Fruit fly (Drosophila melanogaster) whole organism, embryonic: ENCODE data around the gene janB.
A peak's percentile ranks its signal among the peaks of the same experiment; 100 is the strongest.

Experiments used
- C15 ChIP-seq: fragments of 200-800 bp; sonication (Bioruptor generic); IDR thresholded peaks from 3 replicates; pipeline ENCODE4 v1.3.6; 2022; ENCODE audit warnings: missing biosample characterization, missing genetic modification characterization
- CG12071 ChIP-seq: fragments of 200-800 bp; sonication (Bioruptor generic); optimal IDR thresholded peaks from 3 replicates; lab custom pipeline; 2018; ENCODE audit warnings: missing biosample characterization, mild to moderate bottlenecking, missing genetic modification characterization
- CG12769 ChIP-seq: fragments of 200-800 bp; sonication (Bioruptor generic); optimal IDR thresholded peaks from 2 replicates; lab custom pipeline; 2019; ENCODE audit warnings: missing biosample characterization, mild to moderate bottlenecking, missing genetic modification characterization, moderate library complexity
- CG14441 ChIP-seq: fragments of 200-800 bp; sonication (Bioruptor generic); IDR thresholded peaks from 2 replicates; pipeline ENCODE4 v1.3.6; 2022; ENCODE audit warnings: missing biosample characterization, missing genetic modification characterization
- CG15269 ChIP-seq: fragments of 200-800 bp; sonication (Bioruptor generic); optimal IDR thresholded peaks from 2 replicates; lab custom pipeline; 2018; ENCODE audit warnings: missing biosample characterization, mild to moderate bottlenecking, missing genetic modification characterization, moderate library complexity
- CG15479 ChIP-seq: fragments of 200-800 bp; sonication (Bioruptor generic); optimal IDR thresholded peaks from 3 replicates; lab custom pipeline; 2019; ENCODE audit warnings: missing biosample characterization, mild to moderate bottlenecking, missing genetic modification characterization, moderate library complexity
- CG16779 ChIP-seq: fragments of 200-800 bp; sonication (Bioruptor generic); IDR thresholded peaks from 2 replicates; pipeline ENCODE4 v1.3.6; 2022; ENCODE audit warnings: missing biosample characterization, missing genetic modification characterization
- CG17328 ChIP-seq: fragments of 200-800 bp; sonication (Bioruptor generic); IDR thresholded peaks from 2 replicates; pipeline ENCODE4 v1.3.6; 2022; ENCODE audit warnings: missing biosample characterization, missing genetic modification characterization
- CG18262 ChIP-seq: fragments of 200-800 bp; optimal IDR thresholded peaks from 3 replicates; lab custom pipeline; 2019; ENCODE audit warnings: missing biosample characterization, mild to moderate bottlenecking, missing genetic modification characterization, moderate library complexity
- CG2678 ChIP-seq: fragments of 200-800 bp; sonication (Bioruptor generic); optimal IDR thresholded peaks from 3 replicates; lab custom pipeline; 2019; ENCODE audit warnings: missing biosample characterization, mild to moderate bottlenecking, missing genetic modification characterization, moderate library complexity
- CG3163 ChIP-seq: fragments of 200-800 bp; sonication (Bioruptor generic); optimal IDR thresholded peaks from 3 replicates; lab custom pipeline; 2016; ENCODE audit warnings: missing biosample characterization, missing genetic modification characterization
- CG4328 ChIP-seq: fragments of 200-800 bp; sonication (Bioruptor generic); optimal IDR thresholded peaks from 3 replicates; lab custom pipeline; 2017; ENCODE audit warnings: missing biosample characterization, missing genetic modification reagents, missing genetic modification characterization
- CG4360 ChIP-seq: fragments of 200-800 bp; sonication (Bioruptor generic); IDR thresholded peaks from 2 replicates; pipeline ENCODE4 v1.3.6; 2022; ENCODE audit warnings: missing biosample characterization, missing genetic modification characterization
- CG4404 ChIP-seq: fragments of 200-800 bp; sonication (Bioruptor generic); IDR thresholded peaks from 2 replicates; pipeline ENCODE4 v1.3.6; 2022; ENCODE audit warnings: missing biosample characterization, missing genetic modification characterization
- CG6254 ChIP-seq: fragments of 200-800 bp; sonication (Bioruptor generic); optimal IDR thresholded peaks from 3 replicates; lab custom pipeline; 2017; ENCODE audit warnings: mild to moderate bottlenecking, missing biosample characterization, missing genetic modification reagents, missing genetic modification characterization
- CG7357 ChIP-seq: fragments of 200-800 bp; sonication (Bioruptor generic); IDR thresholded peaks from 3 replicates; pipeline ENCODE4 v1.3.6; 2022; ENCODE audit warnings: missing biosample characterization, missing genetic modification characterization
- CG7839 ChIP-seq: fragments of 200-800 bp; sonication (Bioruptor generic); optimal IDR thresholded peaks from 3 replicates; lab custom pipeline; 2018; ENCODE audit warnings: missing biosample characterization, mild to moderate bottlenecking, missing genetic modification characterization, moderate library complexity
- CG7987 ChIP-seq: fragments of 200-800 bp; sonication (Bioruptor generic); optimal IDR thresholded peaks from 2 replicates; lab custom pipeline; 2018; ENCODE audit warnings: missing biosample characterization, mild to moderate bottlenecking, missing genetic modification characterization, moderate library complexity
- CG8359 ChIP-seq: fragments of 200-800 bp; sonication (Bioruptor generic); optimal IDR thresholded peaks from 2 replicates; lab custom pipeline; 2017; ENCODE audit warnings: missing biosample characterization, mild to moderate bottlenecking, missing genetic modification characterization, borderline replicate concordance
- CG8944 ChIP-seq: fragments of 200-800 bp; sonication (Bioruptor generic); optimal IDR thresholded peaks from 3 replicates; lab custom pipeline; 2016; ENCODE audit warnings: missing biosample characterization, missing genetic modification characterization
- CG9727 ChIP-seq: fragments of 200-800 bp; sonication (Bioruptor generic); optimal IDR thresholded peaks from 3 replicates; lab custom pipeline; 2017; ENCODE audit warnings: missing biosample characterization, mild to moderate bottlenecking, missing genetic modification characterization
- CG9797 ChIP-seq: fragments of 200-800 bp; sonication (Bioruptor generic); optimal IDR thresholded peaks from 3 replicates; lab custom pipeline; 2018; ENCODE audit warnings: missing biosample characterization, mild to moderate bottlenecking, missing genetic modification characterization
- CG9876 ChIP-seq: fragments of 200-800 bp; sonication (Bioruptor generic); optimal IDR thresholded peaks from 2 replicates; lab custom pipeline; 2016; ENCODE audit warnings: missing biosample characterization, missing genetic modification characterization
- CoRest ChIP-seq: fragments of 200-800 bp; sonication (Bioruptor generic); optimal IDR thresholded peaks from 3 replicates; lab custom pipeline; 2018; ENCODE audit warnings: missing biosample characterization, mild to moderate bottlenecking, missing genetic modification characterization, moderate library complexity
- Deaf1 ChIP-seq: fragments of 200-800 bp; optimal IDR thresholded peaks from 3 replicates; lab custom pipeline; 2019; ENCODE audit warnings: missing biosample characterization, mild to moderate bottlenecking, missing genetic modification characterization, moderate library complexity
- Dek ChIP-seq: fragments of 200-800 bp; sonication (Bioruptor generic); optimal IDR thresholded peaks from 3 replicates; lab custom pipeline; 2019; ENCODE audit warnings: missing biosample characterization, mild to moderate bottlenecking, missing genetic modification characterization, moderate library complexity
- Doc2 ChIP-seq: fragments of 200-800 bp; sonication (Bioruptor generic); IDR thresholded peaks from 2 replicates; pipeline ENCODE4 v1.3.6; 2022; ENCODE audit warnings: missing biosample characterization, missing genetic modification characterization
- Eip74EF ChIP-seq, 2 experiments: fragments of 200-800 bp in 1 of 2; fragments of >200 bp in 1 of 2; sonication (Bioruptor generic) in 1 of 2; optimal IDR thresholded peaks; 2 replicates each; lab custom pipeline; 2017 to 2019; ENCODE audit warnings: missing biosample characterization in 2 of 2, missing genetic modification characterization in 2 of 2, mild to moderate bottlenecking in 1 of 2, moderate library complexity in 1 of 2
- Elba2 ChIP-seq: fragments of 200-800 bp; sonication (Bioruptor generic); optimal IDR thresholded peaks from 3 replicates; lab custom pipeline; 2016; ENCODE audit warnings: missing biosample characterization, missing genetic modification characterization
- Ets65A ChIP-seq: fragments of 200-800 bp; sonication (Bioruptor generic); peaks from one replicate; lab custom pipeline; 2016; ENCODE audit warnings: missing biosample characterization, missing genetic modification characterization
- Hr39 ChIP-seq: fragments of >200 bp; optimal IDR thresholded peaks from 2 replicates; lab custom pipeline; 2017
- Hsf ChIP-seq: fragments of 200-800 bp; sonication (Bioruptor generic); optimal IDR thresholded peaks from 3 replicates; lab custom pipeline; 2016; ENCODE audit warnings: missing biosample characterization, missing genetic modification characterization
- Meics ChIP-seq: fragments of 200-800 bp; sonication (Bioruptor generic); optimal IDR thresholded peaks from 2 replicates; lab custom pipeline; 2017; ENCODE audit warnings: missing biosample characterization, mild to moderate bottlenecking, missing genetic modification characterization
- Mes4 ChIP-seq: fragments of 200-800 bp; sonication (Bioruptor generic); optimal IDR thresholded peaks from 2 replicates; lab custom pipeline; 2016; ENCODE audit warnings: missing biosample characterization, missing genetic modification characterization
- Ptx1 ChIP-seq: fragments of 200-800 bp; sonication (Bioruptor generic); IDR thresholded peaks from 2 replicates; pipeline ENCODE4 v1.3.6; 2022; ENCODE audit warnings: missing biosample characterization, missing genetic modification characterization
- bigmax ChIP-seq: fragments of 200-800 bp; sonication (Bioruptor generic); optimal IDR thresholded peaks from 2 replicates; lab custom pipeline; 2018; ENCODE audit warnings: missing biosample characterization, mild to moderate bottlenecking, missing genetic modification characterization
- chn ChIP-seq: fragments of 200-800 bp; sonication (Bioruptor generic); optimal IDR thresholded peaks from 2 replicates; lab custom pipeline; 2016; ENCODE audit warnings: missing biosample characterization, missing genetic modification characterization
- ci ChIP-seq: fragments of 200-800 bp; sonication (Bioruptor generic); IDR thresholded peaks from 3 replicates; pipeline ENCODE4 v1.3.6; 2022; ENCODE audit warnings: missing biosample characterization, missing genetic modification characterization
- crol ChIP-seq: fragments of 200-800 bp; sonication (Bioruptor generic); IDR thresholded peaks from 2 replicates; pipeline ENCODE4 v1.3.6; 2022; ENCODE audit warnings: missing biosample characterization, missing genetic modification characterization
- dm ChIP-seq: fragments of 200-800 bp; sonication (Bioruptor generic); optimal IDR thresholded peaks from 3 replicates; lab custom pipeline; 2016; ENCODE audit warnings: missing biosample characterization, missing genetic modification characterization
- ems ChIP-seq: fragments of 200-800 bp; sonication (Bioruptor generic); optimal IDR thresholded peaks from 3 replicates; lab custom pipeline; 2016; ENCODE audit warnings: missing biosample characterization, missing genetic modification characterization
- en ChIP-seq: fragments of 200-800 bp; sonication (Bioruptor generic); optimal IDR thresholded peaks from 2 replicates; lab custom pipeline; 2016; ENCODE audit warnings: missing biosample characterization, missing genetic modification characterization
- fd96Cb ChIP-seq: fragments of 200-800 bp; sonication (Bioruptor generic); optimal IDR thresholded peaks from 2 replicates; lab custom pipeline; 2018; ENCODE audit warnings: missing biosample characterization, mild to moderate bottlenecking, missing genetic modification characterization, moderate library complexity
- kay ChIP-seq: fragments of 200-800 bp; sonication (Bioruptor generic); optimal IDR thresholded peaks from 2 replicates; lab custom pipeline; 2016; ENCODE audit warnings: missing biosample characterization, missing genetic modification characterization
- lilli ChIP-seq: fragments of 200-800 bp; sonication (Bioruptor generic); optimal IDR thresholded peaks from 3 replicates; lab custom pipeline; 2016; ENCODE audit warnings: missing biosample characterization, missing genetic modification characterization
- maf-S ChIP-seq: fragments of 200-800 bp; sonication (Bioruptor generic); optimal IDR thresholded peaks from 2 replicates; lab custom pipeline; 2016; ENCODE audit warnings: missing biosample characterization, missing genetic modification characterization
- p53 ChIP-seq: fragments of 200-800 bp; sonication (Bioruptor generic); optimal IDR thresholded peaks from 2 replicates; lab custom pipeline; 2016; ENCODE audit warnings: missing biosample characterization, missing genetic modification characterization
- pb ChIP-seq: fragments of 200-800 bp; sonication (Bioruptor generic); optimal IDR thresholded peaks from 3 replicates; lab custom pipeline; 2016; ENCODE audit warnings: missing biosample characterization, missing genetic modification characterization
- seq ChIP-seq: fragments of 200-800 bp; sonication (Bioruptor generic); IDR thresholded peaks from 2 replicates; pipeline ENCODE4 v1.3.6; 2022; ENCODE audit warnings: missing biosample characterization, missing genetic modification characterization
- so ChIP-seq: fragments of 200-800 bp; sonication (Bioruptor generic); IDR thresholded peaks from 3 replicates; pipeline ENCODE4 v1.3.6; 2022; ENCODE audit warnings: missing biosample characterization, missing genetic modification characterization
- tio ChIP-seq: fragments of 200-800 bp; sonication (Bioruptor generic); optimal IDR thresholded peaks from 2 replicates; lab custom pipeline; 2017; ENCODE audit warnings: missing biosample characterization, missing genetic modification characterization, inconsistent platforms
- tll ChIP-seq, 2 experiments: fragments of 200-800 bp in 1 of 2; fragments of >200 bp in 1 of 2; sonication (Bioruptor generic) in 1 of 2; optimal IDR thresholded peaks; 2 replicates each; lab custom pipeline; 2017 to 2019; ENCODE audit warnings: missing biosample characterization in 2 of 2, missing genetic modification characterization in 2 of 2, mild to moderate bottlenecking in 1 of 2, moderate library complexity in 1 of 2

janB gene

DNA sequence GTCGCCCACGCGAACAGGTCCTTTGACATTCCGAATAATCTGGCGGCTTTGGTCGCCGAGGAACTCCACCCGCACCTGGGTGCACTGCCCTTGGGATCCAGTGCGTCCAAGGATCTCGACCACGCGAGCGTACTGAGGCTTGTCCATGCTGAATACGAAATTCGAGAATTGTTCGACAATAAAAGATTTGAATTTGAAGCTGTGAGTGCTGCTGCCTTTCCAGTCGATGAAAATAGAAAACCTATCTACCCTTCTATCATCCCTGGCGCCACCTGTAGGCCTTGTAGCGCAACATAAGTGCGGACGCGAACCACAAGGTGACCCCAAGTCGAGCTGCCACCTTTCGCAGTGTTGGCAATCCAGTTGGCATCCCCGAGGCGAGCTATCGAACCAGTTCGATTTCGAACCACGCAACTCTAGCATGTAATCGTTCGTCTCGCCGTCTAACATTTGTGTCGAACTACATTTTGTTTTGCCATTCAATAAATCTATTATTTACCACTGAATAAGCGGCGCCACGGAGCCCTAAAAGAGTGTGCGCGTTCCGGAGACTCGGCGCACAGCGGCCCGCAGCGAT is 16.0 kb downstream of the janB start, which contains the start of the genes RpS28a and Axn (continued):
- TF ChIP-seq CG3163: no peak
- TF ChIP-seq seq (GFP tag; lab: Robert Waterston, UW): no peak
- no peak for TF ChIP-seq fd96Cb
- TF ChIP-seq CG7987 (GFP tag; lab: Kevin White, UChicago): peak; percentile 39
- TF ChIP-seq so (GFP tag; lab: Robert Waterston, UW): no peak; the same call in 2 of the 3 replicates
- TF ChIP-seq CG12769 (tag; lab: Kevin White, UChicago): no peak
- TF ChIP-seq CG15269: no peak
- no peak for TF ChIP-seq CG14441 (GFP tag; lab: Robert Waterston, UW)
- peak; percentile 50 for TF ChIP-seq CG8944 (GFP tag; lab: Kevin White, UChicago)
- no peak for TF ChIP-seq CG12071 (GFP tag; lab: Kevin White, UChicago)
- no peak for TF ChIP-seq CG7357
- no peak for TF ChIP-seq CG4404 (GFP tag; lab: Robert Waterston, UW)
- no peak for TF ChIP-seq crol (GFP tag; lab: Robert Waterston, UW)
- TF ChIP-seq Ptx1: no peak
- TF ChIP-seq C15: no peak
- TF ChIP-seq Meics (GFP tag; lab: Kevin White, UChicago): no peak
- TF ChIP-seq Hsf (GFP tag; lab: Kevin White, UChicago): no peak
- peak in 1 of 2 experiments; percentile 11 for TF ChIP-seq tll (GFP tag; optimal IDR thresholded peaks at IDR 0.05; lab: Kevin White, UChicago)
- TF ChIP-seq Eip74EF (GFP tag; optimal IDR thresholded peaks at IDR 0.05; lab: Kevin White, UChicago): no peak
- TF ChIP-seq chn: no peak
- no peak for TF ChIP-seq CG4328 (GFP tag; lab: Kevin White, UChicago)
- TF ChIP-seq CG4360 (GFP tag; lab: Robert Waterston, UW): no peak
- TF ChIP-seq Hr39 (lab: Kevin White, UChicago): no peak
- no peak for TF ChIP-seq CG18262 (tag; lab: Kevin White, UChicago)
- TF ChIP-seq ci: peak; percentile 32; the same call in 1 of the 3 replicates
- TF ChIP-seq tio (GFP tag; lab: Kevin White, UChicago): no peak
- peak; percentile 1 for TF ChIP-seq Dek
- no peak for TF ChIP-seq CG9727 (GFP tag; lab: Kevin White, UChicago)
- no peak for TF ChIP-seq Deaf1
- TF ChIP-seq CG6254 (GFP tag; lab: Kevin White, UChicago): peak; percentile 86
- peak; percentile 32 for TF ChIP-seq dm (GFP tag; lab: Kevin White, UChicago)
- no peak for TF ChIP-seq CG2678 (tag; lab: Kevin White, UChicago)
- TF ChIP-seq p53 (GFP tag; lab: Kevin White, UChicago): peak; percentile 39
- no peak for TF ChIP-seq CG17328 (GFP tag; lab: Robert Waterston, UW)
- peak; percentile 27 for TF ChIP-seq Mes4 (GFP tag; lab: Kevin White, UChicago)
- no peak for TF ChIP-seq CG7839 (tag; lab: Kevin White, UChicago)
- TF ChIP-seq CG15479 (GFP tag; lab: Kevin White, UChicago): no peak
- no peak for TF ChIP-seq CG9876 (GFP tag; lab: Kevin White, UChicago)
- TF ChIP-seq pb (GFP tag; lab: Kevin White, UChicago): no peak
- TF ChIP-seq en: no peak
- TF ChIP-seq lilli (GFP tag; lab: Kevin White, UChicago): peak; percentile 5
- no peak for TF ChIP-seq Doc2
- TF ChIP-seq CoRest (tag; lab: Kevin White, UChicago): peak; percentile 19
- TF ChIP-seq Ets65A (GFP tag; lab: Kevin White, UChicago): peak; percentile 51
- no peak for TF ChIP-seq CG8359 (GFP tag; lab: Kevin White, UChicago)
- peak; percentile 43 for TF ChIP-seq CG9797 (GFP tag; lab: Kevin White, UChicago)
- TF ChIP-seq maf-S (GFP tag; lab: Kevin White, UChicago): peak; percentile 26
- no peak for TF ChIP-seq kay (GFP tag; lab: Kevin White, UChicago)
- no peak for TF ChIP-seq Elba2 (GFP tag; lab: Kevin White, UChicago)
- no peak for TF ChIP-seq CG16779 (GFP tag; lab: Robert Waterston, UW)
- no peak for TF ChIP-seq ems
- TF ChIP-seq bigmax (GFP tag; lab: Kevin White, UChicago): no peak
